Worm (Caenorhabditis elegans) whole organism, L4 larva: ENCODE results near the gene lir-2.
A peak's percentile ranks its signal among the peaks of the same experiment; 100 is the strongest.

ENCODE experiments used
- F10B5.3 ChIP-seq: sonication (generic microtip); optimal IDR thresholded peaks from 2 replicates; lab custom pipeline; 2016; ENCODE audit warnings: mild to moderate bottlenecking, missing genetic modification characterization, missing compliant biosample characterization
- R02D3.7 ChIP-seq: fragments of 150-350 bp; sonication (generic microtip); optimal IDR thresholded peaks from 3 replicates; lab custom pipeline; 2014; ENCODE audit warnings: missing biosample characterization, missing genetic modification characterization
- T20F7.1 ChIP-seq: fragments of 200-800 bp; sonication (Bioruptor generic); optimal IDR thresholded peaks from 2 replicates; lab custom pipeline; 2018; ENCODE audit warnings: mild to moderate bottlenecking, missing genetic modification characterization, missing compliant biosample characterization
- T26A8.4 ChIP-seq: fragments of 200-800 bp; sonication (Bioruptor generic); IDR thresholded peaks from 2 replicates; pipeline ENCODE4 v1.3.6; 2022; ENCODE audit warnings: missing genetic modification characterization, missing compliant biosample characterization
- Y48G9A.11 ChIP-seq: fragments of 200-800 bp; sonication (Bioruptor generic); IDR thresholded peaks from 2 replicates; pipeline ENCODE4 v1.3.6; 2022; ENCODE audit warnings: missing genetic modification reagents, missing genetic modification characterization, missing compliant biosample characterization
- aha-1 ChIP-seq: fragments of 150-350 bp; peaks from one replicate; lab custom pipeline; 2014; ENCODE audit warnings: missing biosample characterization, missing genetic modification characterization
- arid-1 ChIP-seq: fragments of 200-800 bp; sonication (Bioruptor generic); conservative IDR thresholded peaks from 2 replicates; pipeline ENCODE4 v1.3.6; 2022; ENCODE audit warnings: missing genetic modification reagents, missing genetic modification characterization, missing compliant biosample characterization
- ceh-20 ChIP-seq: fragments of 200-800 bp; sonication (Bioruptor generic); IDR thresholded peaks from 2 replicates; pipeline ENCODE4 v1.3.6; 2022; ENCODE audit warnings: missing genetic modification reagents, missing genetic modification characterization, missing compliant biosample characterization
- daf-16 ChIP-seq, 3 experiments: sonication (generic microtip); optimal IDR thresholded peaks; 2 replicates each; lab custom pipeline; 2016 to 2017; ENCODE audit warnings: missing genetic modification characterization in 3 of 3, missing genetic modification reagents in 3 of 3, mild to moderate bottlenecking in 2 of 3, missing compliant biosample characterization in 2 of 3, missing biosample characterization in 1 of 3, moderate library complexity in 1 of 3
- daf-8 ChIP-seq: fragments of 200-800 bp; sonication (Bioruptor generic); IDR thresholded peaks from 2 replicates; pipeline ENCODE4 v1.3.6; 2022; ENCODE audit warnings: missing genetic modification characterization, missing compliant biosample characterization
- dmd-6 ChIP-seq: fragments of 200-800 bp; sonication (Bioruptor generic); IDR thresholded peaks from 2 replicates; pipeline ENCODE4 v1.3.6; 2022; ENCODE audit warnings: missing genetic modification reagents, missing genetic modification characterization, missing compliant biosample characterization
- dmd-8 ChIP-seq: fragments of 200-800 bp; sonication (Bioruptor generic); IDR thresholded peaks from 2 replicates; pipeline ENCODE4 v1.3.6; 2022; ENCODE audit warnings: missing genetic modification characterization, missing compliant biosample characterization
- dve-1 ChIP-seq: sonication (generic microtip); optimal IDR thresholded peaks from 2 replicates; lab custom pipeline; 2017; ENCODE audit warnings: antibody characterized with exemption, mild to moderate bottlenecking, missing genetic modification characterization, missing compliant biosample characterization; ENCODE audit not compliant: insufficient read depth
- gei-8 ChIP-seq: fragments of 200-800 bp; sonication (Bioruptor generic); optimal IDR thresholded peaks from 2 replicates; lab custom pipeline; 2018; ENCODE audit warnings: mild to moderate bottlenecking, missing genetic modification characterization, missing compliant biosample characterization
- hif-1 ChIP-seq, 2 experiments: sonication (generic microtip); optimal IDR thresholded peaks; 2 replicates each; lab custom pipeline; 2016 to 2017; ENCODE audit warnings: missing compliant biosample characterization in 2 of 2, missing genetic modification characterization in 2 of 2, missing genetic modification reagents in 2 of 2, missing genotype in 2 of 2, mild to moderate bottlenecking in 1 of 2
- hlh-11 ChIP-seq: fragments of 200-800 bp; sonication (Bioruptor generic); optimal IDR thresholded peaks from 2 replicates; lab custom pipeline; 2018; ENCODE audit warnings: mild to moderate bottlenecking, missing genetic modification characterization, missing compliant biosample characterization
- hlh-30 ChIP-seq: sonication (generic microtip); optimal IDR thresholded peaks from 2 replicates; lab custom pipeline; 2017; ENCODE audit warnings: antibody characterized with exemption, mild to moderate bottlenecking, missing genetic modification characterization, missing compliant biosample characterization; ENCODE audit not compliant: insufficient read depth
- lin-1 ChIP-seq: fragments of 200-800 bp; sonication (Bioruptor generic); IDR thresholded peaks from 2 replicates; pipeline ENCODE4 v1.3.6; 2022; ENCODE audit warnings: missing genetic modification reagents, missing genetic modification characterization, missing compliant biosample characterization
- mdl-1 ChIP-seq, 2 experiments: fragments of 150-350 bp in 1 of 2; sonication (generic microtip) in 1 of 2; optimal IDR thresholded peaks; 2 replicates each; lab custom pipeline; 2014 to 2017; ENCODE audit warnings: missing biosample characterization in 2 of 2, missing genetic modification characterization in 2 of 2
- mes-2 ChIP-seq: sonication (generic microtip); optimal IDR thresholded peaks from 2 replicates; lab custom pipeline; 2016; ENCODE audit warnings: missing genotype, mild to moderate bottlenecking, missing genetic modification characterization, missing compliant biosample characterization; ENCODE audit not compliant: poor library complexity, severe bottlenecking
- mxl-3 ChIP-seq: fragments of 200-800 bp; sonication (Bioruptor generic); optimal IDR thresholded peaks from 2 replicates; lab custom pipeline; 2018; ENCODE audit warnings: mild to moderate bottlenecking, missing genetic modification characterization, missing compliant biosample characterization
- nhr-102 ChIP-seq: sonication (generic microtip); optimal IDR thresholded peaks from 2 replicates; lab custom pipeline; 2016; ENCODE audit warnings: mild to moderate bottlenecking, missing genetic modification characterization, moderate library complexity, missing compliant biosample characterization
- nhr-25 ChIP-seq: sonication (generic microtip); optimal IDR thresholded peaks from 2 replicates; lab custom pipeline; 2017; ENCODE audit warnings: missing genetic modification characterization, mild to moderate bottlenecking, missing compliant biosample characterization, antibody characterized with exemption, moderate library complexity, borderline replicate concordance; ENCODE audit not compliant: insufficient read depth
- nhr-28 ChIP-seq: fragments of 150-350 bp; optimal IDR thresholded peaks from 2 replicates; lab custom pipeline; 2014; ENCODE audit warnings: missing biosample characterization, missing genetic modification characterization
- nhr-41 ChIP-seq: fragments of 200-800 bp; sonication (Bioruptor generic); IDR thresholded peaks from 2 replicates; pipeline ENCODE4 v1.3.6; 2022; ENCODE audit warnings: missing genetic modification reagents, missing genetic modification characterization, missing compliant biosample characterization
- nhr-42 ChIP-seq: fragments of 200-800 bp; sonication (Bioruptor generic); IDR thresholded peaks from 2 replicates; pipeline ENCODE4 v1.3.6; 2022; ENCODE audit warnings: missing genetic modification characterization, missing compliant biosample characterization
- nhr-48 ChIP-seq: sonication (generic microtip); optimal IDR thresholded peaks from 2 replicates; lab custom pipeline; 2016; ENCODE audit warnings: mild to moderate bottlenecking, missing genetic modification characterization, missing compliant biosample characterization
- php-3 ChIP-seq: fragments of 200-800 bp; sonication (Bioruptor generic); IDR thresholded peaks from 2 replicates; pipeline ENCODE4 v1.3.6; 2022; ENCODE audit warnings: missing genetic modification reagents, missing genetic modification characterization, missing compliant biosample characterization
- skn-1 ChIP-seq: fragments of 150-350 bp; optimal IDR thresholded peaks from 2 replicates; lab custom pipeline; 2014; ENCODE audit warnings: missing biosample characterization, missing genetic modification characterization
- snpc-1.2 ChIP-seq: fragments of 200-800 bp; sonication (Bioruptor generic); IDR thresholded peaks from 2 replicates; pipeline ENCODE4 v1.3.6; 2022; ENCODE audit warnings: missing genetic modification reagents, missing genetic modification characterization, missing compliant biosample characterization
- snpc-4 ChIP-seq: fragments of 150-350 bp; optimal IDR thresholded peaks from 2 replicates; lab custom pipeline; 2014; ENCODE audit warnings: missing biosample characterization, missing genetic modification characterization
- tag-97 ChIP-seq: fragments of 200-800 bp; sonication (Bioruptor generic); IDR thresholded peaks from 2 replicates; pipeline ENCODE4 v1.3.6; 2022; ENCODE audit warnings: missing genetic modification characterization, missing compliant biosample characterization
- unc-130 ChIP-seq: sonication (generic microtip); optimal IDR thresholded peaks from 2 replicates; lab custom pipeline; 2016; ENCODE audit warnings: missing genetic modification reagents, missing genetic modification characterization, missing compliant biosample characterization
- unc-39 ChIP-seq: sonication (generic microtip); optimal IDR thresholded peaks from 2 replicates; lab custom pipeline; 2017; ENCODE audit warnings: missing biosample characterization, missing genetic modification characterization
- unc-62 ChIP-seq, 3 experiments: fragments of 150-350 bp in 1 of 3; sonication (generic microtip); optimal IDR thresholded peaks in 2 of 3; peaks in 1 of 3; 1 replicate in 1 of 3; 2 replicates in 2 of 3; lab custom pipeline; 2014 to 2017; ENCODE audit warnings: missing biosample characterization in 3 of 3, missing genetic modification characterization in 3 of 3, missing genetic modification reagents in 3 of 3, missing genotype in 1 of 3
- zfp-2 ChIP-seq: sonication (generic microtip); optimal IDR thresholded peaks from 2 replicates; lab custom pipeline; 2016; ENCODE audit warnings: mild to moderate bottlenecking, missing genetic modification characterization, missing compliant biosample characterization
- zip-11 ChIP-seq: fragments of 200-800 bp; sonication (Bioruptor generic); IDR thresholded peaks from 2 replicates; pipeline ENCODE4 v1.3.6; 2022; ENCODE audit warnings: missing genetic modification characterization, missing compliant biosample characterization
- zip-2 ChIP-seq: fragments of 150-350 bp; optimal IDR thresholded peaks from 2 replicates; lab custom pipeline; 2014; ENCODE audit warnings: missing biosample characterization, missing genetic modification characterization

lir-2 gene

DNA sequence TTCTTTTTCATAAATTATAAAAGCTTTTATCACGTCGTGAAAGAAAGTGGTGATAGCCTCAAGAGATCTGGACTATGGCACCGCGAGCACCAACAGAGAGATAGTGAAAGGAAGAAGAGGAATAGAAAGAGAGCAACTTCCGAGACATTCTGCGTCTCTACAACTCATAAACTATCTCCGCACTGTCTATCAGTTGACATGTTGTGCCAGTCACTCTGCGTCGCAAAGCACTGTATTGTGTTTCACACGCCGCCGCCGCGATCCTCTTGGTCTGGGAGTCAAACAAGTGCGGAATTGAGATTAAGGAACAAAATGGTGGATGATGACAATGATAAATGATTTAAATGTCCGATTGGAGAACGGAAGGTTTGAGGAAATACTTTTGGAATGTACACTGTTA, 43.6 kb upstream of the lir-2 start:
- TF ChIP-seq dmd-6 (GFP tag; lab: Robert Waterston, UW) (peak; percentile 51; the same call in 1 of the 2 replicates), unc-130 (GFP tag; lab: Kevin White, UChicago) (no peak), hif-1 (tag; optimal IDR thresholded peaks at IDR 0.05; lab: Kevin White, UChicago) (peak in 1 of 2 experiments; percentile 28), daf-16 (GFP tag; optimal IDR thresholded peaks at IDR 0.05; lab: Kevin White, UChicago) (peak in 1 of 2 experiments; percentile 25), daf-16 (tag; optimal IDR thresholded peaks at IDR 0.05; lab: Kevin White, UChicago) (peak; percentile 68), dve-1 (tag; lab: Kevin White, UChicago) (peak; percentile 74), tag-97 (GFP tag; lab: Robert Waterston, UW) (no peak), F10B5.3 (tag; lab: Kevin White, UChicago) (no peak), ceh-20 (GFP tag; lab: Robert Waterston, UW) (0 out of 2 replicates have a peak, but pooled peaks have one; percentile 14), zip-2 (no peak), nhr-41 (GFP tag; lab: Robert Waterston, UW) (no peak), mes-2 (peak; percentile 42), unc-62 (GFP tag; optimal IDR thresholded peaks at IDR 0.05 in 1 of 2; lab: Kevin White, UChicago) (peak in 1 of 2 experiments; percentile 96), unc-62 (tag; optimal IDR thresholded peaks at IDR 0.05; lab: Kevin White, UChicago) (no peak), T26A8.4 (GFP tag; lab: Robert Waterston, UW) (0 out of 2 replicates have a peak, but pooled peaks have one; percentile 42), mxl-3 (GFP tag; lab: Kevin White, UChicago) (peak; percentile 67), dmd-8 (0 out of 2 replicates have a peak, but pooled peaks have one; percentile 15), Y48G9A.11 (GFP tag; lab: Robert Waterston, UW) (no peak), mdl-1 (tag; optimal IDR thresholded peaks at IDR 0.05; lab: Kevin White, UChicago) (peak in 1 of 2 experiments; percentile 41), lin-1 (GFP tag; lab: Robert Waterston, UW) (0 out of 2 replicates have a peak, but pooled peaks have one; percentile 40), nhr-102 (tag; lab: Kevin White, UChicago) (no peak), nhr-48 (tag; lab: Kevin White, UChicago) (peak; percentile 25), nhr-28 (tag; lab: Kevin White, UChicago) (peak; percentile 33), hlh-11 (tag; lab: Kevin White, UChicago) (peak; percentile 80), aha-1 (tag; lab: Kevin White, UChicago) (peak; percentile 77), hlh-30 (tag; lab: Kevin White, UChicago) (peak; percentile 51), T20F7.1 (GFP tag; lab: Kevin White, UChicago) (no peak), php-3 (GFP tag; lab: Robert Waterston, UW) (0 out of 2 replicates have a peak, but pooled peaks have one; percentile 11)

DNA sequence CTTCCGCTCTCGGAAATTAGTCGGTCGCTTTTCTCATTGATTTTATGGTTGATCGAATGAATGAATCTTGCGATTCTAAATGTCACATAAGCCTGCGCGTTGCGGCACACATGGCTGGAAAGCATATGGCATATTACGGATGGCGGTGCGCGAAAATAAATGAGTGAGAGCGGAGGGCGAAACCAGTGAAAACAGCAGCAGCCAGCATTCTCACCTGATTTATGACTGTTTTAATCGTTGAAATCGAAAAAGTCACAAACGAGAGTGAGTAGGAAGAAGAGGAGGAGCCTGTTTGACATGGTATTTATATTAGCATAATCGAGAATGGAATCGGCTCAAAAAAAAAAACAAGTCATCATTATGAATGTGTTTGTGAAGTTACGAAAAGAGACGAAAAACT, 42.8 kb upstream of the lir-2 start:
- no peak for TF ChIP-seq skn-1
- TF ChIP-seq nhr-25 (tag; lab: Kevin White, UChicago) = no peak
- no peak for TF ChIP-seq T20F7.1 (GFP tag; lab: Kevin White, UChicago)
- no peak for TF ChIP-seq daf-8 (GFP tag; lab: Robert Waterston, UW)
- no peak for TF ChIP-seq snpc-4 (tag; lab: Kevin White, UChicago)
- no peak for TF ChIP-seq arid-1
- TF ChIP-seq R02D3.7 (tag; lab: Kevin White, UChicago) = no peak
- TF ChIP-seq zfp-2 (tag; lab: Kevin White, UChicago) = no peak
- no peak for TF ChIP-seq nhr-42 (GFP tag; lab: Robert Waterston, UW)
- no peak for TF ChIP-seq dmd-8
- no peak for TF ChIP-seq unc-39 (tag; lab: Kevin White, UChicago)
- TF ChIP-seq gei-8 (GFP tag; lab: Kevin White, UChicago) = no peak
- no peak for TF ChIP-seq snpc-1.2
- no peak for TF ChIP-seq zip-11 (GFP tag; lab: Robert Waterston, UW)
- TF ChIP-seq hlh-30 (tag; lab: Kevin White, UChicago) = no peak
